Worm (Caenorhabditis elegans) whole organism, young adult: Measurements from ENCODE around the gene K07E3.1.

ENCODE experiments used
- B0035.1 ChIP-seq: sonication (generic microtip); optimal IDR thresholded peaks from 2 replicates; lab custom pipeline; 2016; ENCODE audit warnings: missing genetic modification characterization, mild to moderate bottlenecking, missing compliant biosample characterization, missing genotype, missing genetic modification reagents
- C06A6.2 ChIP-seq: fragments of 200-800 bp; sonication (Bioruptor generic); conservative IDR thresholded peaks from 2 replicates; pipeline ENCODE4 v1.3.6; 2022; ENCODE audit warnings: missing genetic modification characterization, missing compliant biosample characterization
- F33H1.4 ChIP-seq: fragments of 200-800 bp; sonication (Bioruptor generic); IDR thresholded peaks from 2 replicates; pipeline ENCODE4 v1.3.6; 2022; ENCODE audit warnings: missing genetic modification reagents, missing genetic modification characterization, missing compliant biosample characterization
- K12H6.12 ChIP-seq: fragments of 200-800 bp; sonication (Bioruptor generic); optimal IDR thresholded peaks from 2 replicates; lab custom pipeline; 2018; ENCODE audit warnings: mild to moderate bottlenecking, missing genetic modification characterization, missing compliant biosample characterization
- athp-1 ChIP-seq: sonication (generic microtip); optimal IDR thresholded peaks from 2 replicates; lab custom pipeline; 2017; ENCODE audit warnings: mild to moderate bottlenecking, missing genetic modification characterization, missing compliant biosample characterization
- ceh-27 ChIP-seq: fragments of 200-800 bp; sonication (Bioruptor generic); optimal IDR thresholded peaks from 2 replicates; lab custom pipeline; 2018; ENCODE audit warnings: mild to moderate bottlenecking, missing genetic modification characterization, moderate library complexity, missing compliant biosample characterization
- ceh-91 ChIP-seq: fragments of 200-800 bp; sonication (Bioruptor generic); IDR thresholded peaks from 2 replicates; pipeline ENCODE4 v1.3.6; 2022; ENCODE audit warnings: missing genetic modification reagents, missing genetic modification characterization, missing compliant biosample characterization
- efl-1 ChIP-seq: fragments of 150-350 bp; optimal IDR thresholded peaks from 2 replicates; lab custom pipeline; 2014; ENCODE audit warnings: missing biosample characterization, missing genetic modification reagents, missing genetic modification characterization
- nfyb-1 ChIP-seq: fragments of 200-800 bp; sonication (Bioruptor generic); IDR thresholded peaks from 2 replicates; pipeline ENCODE4 v1.3.6; 2022; ENCODE audit warnings: missing genetic modification reagents, missing genetic modification characterization, missing compliant biosample characterization
- pbrm-1 ChIP-seq: fragments of 200-800 bp; sonication (Bioruptor generic); IDR thresholded peaks from 2 replicates; pipeline ENCODE4 v1.3.6; 2022; ENCODE audit warnings: missing genetic modification reagents, missing genetic modification characterization, missing compliant biosample characterization
- pha-4 ChIP-seq: fragments of 150-350 bp; sonication (generic microtip); optimal IDR thresholded peaks from 2 replicates; lab custom pipeline; 2014; ENCODE audit warnings: missing biosample characterization, missing genetic modification reagents, missing genetic modification characterization
- snpc-3.4 ChIP-seq: sonication (generic microtip); optimal IDR thresholded peaks from 2 replicates; lab custom pipeline; 2017; ENCODE audit warnings: missing genetic modification characterization, mild to moderate bottlenecking, missing compliant biosample characterization, antibody characterized with exemption, moderate library complexity, missing genotype, missing genetic modification reagents
- snpc-4 ChIP-seq, 5 experiments: fragments of 150-350 bp in 1 of 5; sonication (generic microtip) in 4 of 5; optimal IDR thresholded peaks; 2 replicates each; lab custom pipeline; 2014 to 2018; ENCODE audit warnings: missing genetic modification characterization in 5 of 5, missing biosample characterization in 3 of 5, antibody characterized with exemption in 2 of 5, mild to moderate bottlenecking in 2 of 5, missing compliant biosample characterization in 2 of 5, missing genotype in 2 of 5, moderate library complexity in 2 of 5, missing genetic modification reagents in 1 of 5
- unc-62 ChIP-seq: fragments of 150-350 bp; optimal IDR thresholded peaks from 2 replicates; lab custom pipeline; 2014; ENCODE audit warnings: missing biosample characterization, missing genetic modification reagents, missing genetic modification characterization

DNA sequence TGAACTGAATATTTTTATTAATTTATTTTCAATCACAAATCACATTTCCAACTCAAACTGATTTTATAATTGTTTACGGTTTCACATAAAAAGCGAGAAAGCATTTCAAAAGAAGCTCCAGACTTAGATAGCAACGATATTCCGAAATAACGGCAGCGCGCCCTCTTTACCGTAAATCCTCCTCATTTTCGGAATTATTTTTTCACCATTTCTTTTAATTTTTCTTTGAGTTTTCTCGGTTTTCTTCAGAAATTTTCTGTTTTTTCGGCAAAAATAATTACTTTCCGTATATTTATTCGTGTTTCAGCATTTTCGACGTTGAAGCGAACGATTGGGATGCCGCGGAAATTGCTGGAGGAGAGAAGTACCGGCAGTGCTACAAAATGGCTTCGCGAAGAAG, 37.2 kb downstream of the K07E3.1 start, which contains the start of gene C02B8.1:
- no peak for TF ChIP-seq unc-62 (GFP tag; lab: Kevin White, UChicago)
- no peak for TF ChIP-seq nfyb-1
- no peak for TF ChIP-seq athp-1
- TF ChIP-seq efl-1, result no peak
- no peak for TF ChIP-seq ceh-91
- no peak for TF ChIP-seq pbrm-1 (GFP tag; lab: Robert Waterston, UW)
- TF ChIP-seq snpc-4 (GFP tag; optimal IDR thresholded peaks at IDR 0.05; lab: Kevin White, UChicago), result no peak
- TF ChIP-seq snpc-4 (tag; optimal IDR thresholded peaks at IDR 0.05; lab: Kevin White, UChicago), result no peak
- TF ChIP-seq pha-4 (tag; lab: Kevin White, UChicago), result no peak
- TF ChIP-seq C06A6.2 (GFP tag; lab: Robert Waterston, UW), result no peak
- no peak for TF ChIP-seq B0035.1
- no peak for TF ChIP-seq ceh-27 (GFP tag; lab: Kevin White, UChicago)
- no peak for TF ChIP-seq snpc-3.4 (tag; lab: Kevin White, UChicago)
- TF ChIP-seq K12H6.12 (tag; lab: Kevin White, UChicago), result no peak
- no peak for TF ChIP-seq F33H1.4
